Worm (Caenorhabditis elegans) whole organism, young adult: ENCODE measurements around the gene let-805.

Experiments
- B0261.1 ChIP-seq: sonication (generic microtip); optimal IDR thresholded peaks from 2 replicates; lab custom pipeline; 2016; ENCODE audit warnings: mild to moderate bottlenecking, missing genetic modification characterization, moderate library complexity, missing compliant biosample characterization
- F39B2.1 ChIP-seq: fragments of 200-800 bp; sonication (Bioruptor generic); IDR thresholded peaks from 2 replicates; pipeline ENCODE4 v1.3.6; 2022; ENCODE audit warnings: missing genetic modification reagents, missing genetic modification characterization, missing compliant biosample characterization
- F52B5.7 ChIP-seq: sonication (generic microtip); optimal IDR thresholded peaks from 2 replicates; lab custom pipeline; 2016; ENCODE audit warnings: mild to moderate bottlenecking, missing genetic modification characterization, missing compliant biosample characterization
- Y56A3A.18 ChIP-seq: fragments of 200-800 bp; sonication (Bioruptor generic); IDR thresholded peaks from 2 replicates; pipeline ENCODE4 v1.3.6; 2022; ENCODE audit warnings: missing genetic modification reagents, missing genetic modification characterization, missing compliant biosample characterization
- Y95B8A.8 ChIP-seq: fragments of 200-800 bp; sonication (Bioruptor generic); IDR thresholded peaks from 2 replicates; pipeline ENCODE4 v1.3.6; 2022; ENCODE audit warnings: missing genetic modification reagents, missing genetic modification characterization, missing compliant biosample characterization
- cebp-1 ChIP-seq, 2 experiments: fragments of 200-800 bp in 1 of 2; sonication (Bioruptor generic) in 1 of 2; sonication (generic microtip) in 1 of 2; IDR thresholded peaks in 1 of 2; optimal IDR thresholded peaks in 1 of 2; 2 replicates each; pipeline versions ENCODE4 v1.3.6 to Lab custom; 2017 to 2022; ENCODE audit warnings: missing compliant biosample characterization in 2 of 2, missing genetic modification characterization in 2 of 2, mild to moderate bottlenecking in 1 of 2, missing genetic modification reagents in 1 of 2, moderate library complexity in 1 of 2
- egrh-3 ChIP-seq: fragments of 200-800 bp; sonication (Bioruptor generic); IDR thresholded peaks from 2 replicates; pipeline ENCODE4 v1.3.6; 2022; ENCODE audit warnings: missing genetic modification reagents, missing genetic modification characterization, missing compliant biosample characterization
- mel-28 ChIP-seq: sonication (generic microtip); optimal IDR thresholded peaks from 2 replicates; lab custom pipeline; 2016; ENCODE audit warnings: borderline replicate concordance, mild to moderate bottlenecking, missing genetic modification characterization, missing compliant biosample characterization
- unc-130 ChIP-seq: sonication (generic microtip); optimal IDR thresholded peaks from 2 replicates; lab custom pipeline; 2016; ENCODE audit warnings: missing genetic modification reagents, missing genetic modification characterization, missing compliant biosample characterization
- unc-62 ChIP-seq: fragments of 150-350 bp; optimal IDR thresholded peaks from 2 replicates; lab custom pipeline; 2014; ENCODE audit warnings: missing biosample characterization, missing genetic modification reagents, missing genetic modification characterization
- ztf-3 ChIP-seq: fragments of 200-800 bp; sonication (Bioruptor generic); optimal IDR thresholded peaks from 2 replicates; lab custom pipeline; 2018; ENCODE audit warnings: mild to moderate bottlenecking, missing genetic modification characterization, missing compliant biosample characterization
- ztf-6 ChIP-seq: fragments of 200-800 bp; sonication (Bioruptor generic); IDR thresholded peaks from 2 replicates; pipeline ENCODE4 v1.3.6; 2022; ENCODE audit warnings: missing genetic modification reagents, missing genetic modification characterization, missing compliant biosample characterization

DNA sequence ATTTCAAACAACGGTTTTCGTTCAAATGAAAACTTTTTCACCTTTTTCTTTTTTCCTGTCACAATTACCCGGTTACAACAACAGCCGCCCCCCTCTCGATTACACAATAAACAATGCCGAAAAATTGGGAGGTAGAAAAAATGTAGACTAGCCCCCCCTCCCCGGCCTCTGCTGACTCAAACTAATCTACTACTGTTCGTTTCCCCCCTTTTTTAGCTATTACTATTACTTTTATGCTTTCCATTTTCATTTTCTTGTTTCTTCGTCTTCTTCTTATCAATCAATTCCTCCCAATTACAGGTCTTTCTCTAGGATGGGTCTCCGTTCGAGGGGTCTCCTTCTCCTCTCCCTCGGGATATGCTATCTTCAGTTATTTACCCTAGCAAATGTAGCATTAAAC is at the start of gene let-805:
- TF ChIP-seq Y56A3A.18 (GFP tag; lab: Robert Waterston, UW): no peak
- TF ChIP-seq mel-28 (tag; lab: Kevin White, UChicago): no peak
- TF ChIP-seq Y95B8A.8 (GFP tag; lab: Robert Waterston, UW): no peak
- TF ChIP-seq F39B2.1 (GFP tag; lab: Robert Waterston, UW): no peak
- TF ChIP-seq ztf-6: no peak
- no peak for TF ChIP-seq cebp-1 (GFP tag; IDR thresholded peaks at IDR 0.05; lab: Robert Waterston, UW)
- no peak for TF ChIP-seq cebp-1 (tag; optimal IDR thresholded peaks at IDR 0.05; lab: Kevin White, UChicago)
- TF ChIP-seq egrh-3 (GFP tag; lab: Robert Waterston, UW): no peak
- no peak for TF ChIP-seq B0261.1 (tag; lab: Kevin White, UChicago)
- no peak for TF ChIP-seq unc-130 (GFP tag; lab: Kevin White, UChicago)
- no peak for TF ChIP-seq unc-62 (GFP tag; lab: Kevin White, UChicago)
- no peak for TF ChIP-seq ztf-3
- TF ChIP-seq F52B5.7: no peak
